Fruit fly (Drosophila melanogaster): Measurements from ENCODE around the gene CG33500.
A peak's percentile ranks its signal among the peaks of the same experiment; 100 is the strongest.

CG33500 gene

DNA sequence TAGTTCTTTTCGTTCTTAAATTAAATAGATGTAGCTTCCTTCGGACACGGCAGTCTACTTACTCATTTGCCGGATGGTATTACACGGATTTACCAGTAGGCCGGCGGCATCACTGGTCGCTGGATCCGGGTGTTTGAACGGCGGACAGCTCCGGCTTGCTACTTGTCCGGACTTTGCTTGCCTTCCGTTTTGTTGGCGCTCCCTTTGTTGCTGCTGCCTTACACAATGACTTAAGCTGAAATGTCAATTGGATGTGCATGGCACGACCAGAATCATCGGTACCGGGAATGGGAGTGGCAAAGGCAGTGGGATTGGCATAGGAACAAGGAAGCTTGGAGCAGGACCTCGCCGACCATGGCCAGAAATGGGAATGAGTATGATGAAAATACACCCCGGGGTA, 28.1 kb upstream of the CG33500 start:
- peak; percentile 80 for TF ChIP-seq Ets65A (GFP tag)
- TF ChIP-seq dysf (GFP tag; IDR thresholded peaks at IDR 0.05) = 0 out of 3 replicates have a peak, but pooled peaks have one; percentile 13
- no peak for TF ChIP-seq knrl (GFP tag; IDR thresholded peaks at IDR 0.05; ENCODE audit: partially characterized antibody)
- no peak for TF ChIP-seq lbe (GFP tag; optimal IDR thresholded peaks at IDR 0.05)
- TF ChIP-seq mld (GFP tag; IDR thresholded peaks at IDR 0.05; ENCODE audit: partially characterized antibody) = no peak
- TF ChIP-seq HLH3B (GFP tag; IDR thresholded peaks at IDR 0.05) = no peak
- TF ChIP-seq CG3838 (GFP tag; optimal IDR thresholded peaks at IDR 0.05) = no peak
- TF ChIP-seq CG11456 (GFP tag; IDR thresholded peaks at IDR 0.05) = 0 out of 3 replicates have a peak, but pooled peaks have one; percentile 13
- TF ChIP-seq sens (GFP tag) = no peak
- no peak for TF ChIP-seq CG12071 (GFP tag; optimal IDR thresholded peaks at IDR 0.05)
- no peak for TF ChIP-seq Mrtf (GFP tag; IDR thresholded peaks at IDR 0.05)
- TF ChIP-seq CG12219 (GFP tag; optimal IDR thresholded peaks at IDR 0.05) = no peak
- peak; percentile 53 for TF ChIP-seq Med (GFP tag)
- no peak for TF ChIP-seq Myb (GFP tag; optimal IDR thresholded peaks at IDR 0.05)
- no peak for TF ChIP-seq CG33557 (GFP tag; optimal IDR thresholded peaks at IDR 0.05)
- no peak for TF ChIP-seq unc-4 (GFP tag; IDR thresholded peaks at IDR 0.05; ENCODE audit: partially characterized antibody)
- no peak for TF ChIP-seq H2.0 (GFP tag; IDR thresholded peaks at IDR 0.05)
- no peak for TF ChIP-seq Nf-YA (GFP tag; IDR thresholded peaks at IDR 0.05)
- TF ChIP-seq sima (GFP tag; optimal IDR thresholded peaks at IDR 0.05) = no peak
- 0 out of 3 replicates have a peak, but pooled peaks have one; percentile 4 for TF ChIP-seq sr (GFP tag; IDR thresholded peaks at IDR 0.05)
- TF ChIP-seq wor (GFP tag; IDR thresholded peaks at IDR 0.05) = no peak
- no peak for TF ChIP-seq Mes4 (GFP tag; optimal IDR thresholded peaks at IDR 0.05)
- TF ChIP-seq Fer1 (GFP tag; optimal IDR thresholded peaks at IDR 0.05) = no peak
- TF ChIP-seq Doc3 (GFP tag; IDR thresholded peaks at IDR 0.05; ENCODE audit: partially characterized antibody) = no peak
- no peak for TF ChIP-seq Lim3 (GFP tag; IDR thresholded peaks at IDR 0.05)
- no peak for TF ChIP-seq CG14965 (GFP tag; optimal IDR thresholded peaks at IDR 0.05; ENCODE audit: borderline replicate concordance)

- TF ChIP-seq CG8944 (GFP tag; optimal IDR thresholded peaks at IDR 0.05) = peak; percentile 15
- peak; percentile 56 for TF ChIP-seq phol (tag; optimal IDR thresholded peaks at IDR 0.05)
- TF ChIP-seq Xbp1 (GFP tag; optimal IDR thresholded peaks at IDR 0.05) = peak; percentile 31
- TF ChIP-seq Sox100B (GFP tag; optimal IDR thresholded peaks at IDR 0.05) = peak; percentile 48
- TF ChIP-seq prd (optimal IDR thresholded peaks at IDR 0.05) = no peak
- peak; percentile 61; the same call in 2 of the 3 replicates for TF ChIP-seq prd (GFP tag; IDR thresholded peaks at IDR 0.05)
- TF ChIP-seq CG10959 (GFP tag; IDR thresholded peaks at IDR 0.05) = no peak
- TF ChIP-seq vvl (GFP tag; IDR thresholded peaks at IDR 0.05) = peak; percentile 33; the same call in 1 of the 2 replicates
- peak; percentile 79 for TF ChIP-seq sens (GFP tag)
- TF ChIP-seq zfh2 (GFP tag; optimal IDR thresholded peaks at IDR 0.05) = no peak
- TF ChIP-seq jigr1 (GFP tag; IDR thresholded peaks at IDR 0.05) = 0 out of 3 replicates have a peak, but pooled peaks have one; percentile 22
- peak; percentile 37 for TF ChIP-seq Oli (tag; optimal IDR thresholded peaks at IDR 0.05)
- no peak for TF ChIP-seq h (optimal IDR thresholded peaks at IDR 0.05)
- no peak for TF ChIP-seq da (GFP tag; optimal IDR thresholded peaks at IDR 0.05)
- peak; percentile 51; the same call in 1 of the 2 replicates for TF ChIP-seq CG6689 (GFP tag; IDR thresholded peaks at IDR 0.05)
- no peak for TF ChIP-seq CG3995 (GFP tag; optimal IDR thresholded peaks at IDR 0.05)
- TF ChIP-seq Rfx (GFP tag; IDR thresholded peaks at IDR 0.05) = no peak
- TF ChIP-seq CG13775 (GFP tag; optimal IDR thresholded peaks at IDR 0.05) = peak; percentile 31
- no peak for TF ChIP-seq Trl (optimal IDR thresholded peaks at IDR 0.05)
- peak; percentile 35 for TF ChIP-seq Trl (GFP tag; optimal IDR thresholded peaks at IDR 0.05)
- no peak for TF ChIP-seq HLH3B (GFP tag; IDR thresholded peaks at IDR 0.05)
- peak; percentile 52 for TF ChIP-seq Blimp-1 (GFP tag; optimal IDR thresholded peaks at IDR 0.05)
- peak; percentile 27; the same call in 1 of the 2 replicates for TF ChIP-seq tna (GFP tag; IDR thresholded peaks at IDR 0.05; ENCODE audit: partially characterized antibody)
- TF ChIP-seq CG4404 (GFP tag; IDR thresholded peaks at IDR 0.05) = peak; percentile 39; the same call in 1 of the 2 replicates
- TF ChIP-seq Gsc (GFP tag; IDR thresholded peaks at IDR 0.05) = no peak
- peak; percentile 1 for TF ChIP-seq Atf-2 (GFP tag; optimal IDR thresholded peaks at IDR 0.05)
- TF ChIP-seq CG32532 (GFP tag; IDR thresholded peaks at IDR 0.05) = 0 out of 2 replicates have a peak, but pooled peaks have one; percentile 11
- TF ChIP-seq CG14050 (GFP tag; IDR thresholded peaks at IDR 0.05) = no peak
- TF ChIP-seq CG15269 (tag; optimal IDR thresholded peaks at IDR 0.05) = peak; percentile 42
Measured at dm6 chr3L:11483135-11483534, 25.3 kb upstream of the CG33500 start.

Data from whole organism, embryonic.